Fruit fly (Drosophila melanogaster) whole organism, wandering third instar larva: ENCODE results near the gene CG42718.

Experiments used
- Abd-B ChIP-seq: fragments of >200 bp; optimal IDR thresholded peaks from 2 replicates; lab custom pipeline; 2017; ENCODE audit warnings: missing biosample characterization, missing genetic modification characterization
- CG9705 ChIP-seq: fragments of 200-800 bp; sonication (Bioruptor generic); optimal IDR thresholded peaks from 2 replicates; lab custom pipeline; 2018; ENCODE audit warnings: missing biosample characterization, mild to moderate bottlenecking, missing genetic modification characterization
- CrebA ChIP-seq: fragments of 200-800 bp; sonication (Bioruptor generic); optimal IDR thresholded peaks from 2 replicates; lab custom pipeline; 2016; ENCODE audit warnings: missing biosample characterization, mild to moderate bottlenecking, missing genetic modification characterization, borderline replicate concordance
- Dfd ChIP-seq: fragments of >200 bp; optimal IDR thresholded peaks from 2 replicates; lab custom pipeline; 2017; ENCODE audit warnings: missing biosample characterization, missing genetic modification characterization
- Dif ChIP-seq: fragments of 200-275, 200-300 bp; sonication (Bioruptor generic); optimal IDR thresholded peaks from 2 replicates; lab custom pipeline; 2018; ENCODE audit warnings: missing biosample characterization, missing genetic modification characterization; ENCODE audit not compliant: partially characterized antibody
- GATAd ChIP-seq: sonication (Bioruptor generic); optimal IDR thresholded peaks from 2 replicates; lab custom pipeline; 2016; ENCODE audit warnings: missing biosample characterization, missing genetic modification characterization
- HLH106 ChIP-seq: fragments of 200-800 bp; optimal IDR thresholded peaks from 3 replicates; lab custom pipeline; 2019; ENCODE audit warnings: missing biosample characterization, mild to moderate bottlenecking, missing genetic modification characterization, moderate library complexity
- Hnf4 ChIP-seq: fragments of 200-800 bp; sonication (Bioruptor generic); optimal IDR thresholded peaks from 2 replicates; lab custom pipeline; 2016; ENCODE audit warnings: missing biosample characterization, mild to moderate bottlenecking, missing genetic modification characterization
- Hr78 ChIP-seq: fragments of >200 bp; optimal IDR thresholded peaks from 2 replicates; lab custom pipeline; 2017; ENCODE audit warnings: missing biosample characterization, missing genetic modification characterization
- Hr83 ChIP-seq: fragments of 200-300 bp; sonication (Bioruptor generic); optimal IDR thresholded peaks from 2 replicates; lab custom pipeline; 2016; ENCODE audit warnings: missing biosample characterization, mild to moderate bottlenecking, missing genetic modification characterization, moderate library complexity; ENCODE audit not compliant: poor library complexity, severe bottlenecking
- Jra ChIP-seq: sonication (Bioruptor generic); optimal IDR thresholded peaks from 2 replicates; lab custom pipeline; 2016; ENCODE audit warnings: missing biosample characterization, missing genetic modification characterization
- Mio ChIP-seq: sonication (Bioruptor generic); optimal IDR thresholded peaks from 2 replicates; lab custom pipeline; 2016; ENCODE audit warnings: missing biosample characterization, missing genetic modification characterization
- Myc ChIP-seq: fragments of >200 bp; optimal IDR thresholded peaks from 2 replicates; lab custom pipeline; 2017
- N ChIP-seq: fragments of >200 bp; optimal IDR thresholded peaks from 2 replicates; lab custom pipeline; 2018; ENCODE audit warnings: missing biosample characterization, missing external identifiers, missing genetic modification characterization
- OdsH ChIP-seq: fragments of 200-800 bp; sonication (Bioruptor generic); optimal IDR thresholded peaks from 2 replicates; lab custom pipeline; 2016; ENCODE audit warnings: missing biosample characterization, mild to moderate bottlenecking, missing genetic modification characterization
- Sp1 ChIP-seq: fragments of 200-800 bp; sonication (Bioruptor generic); optimal IDR thresholded peaks from 3 replicates; lab custom pipeline; 2019; ENCODE audit warnings: missing biosample characterization, mild to moderate bottlenecking, missing genetic modification characterization, moderate library complexity
- Vsx2 ChIP-seq: fragments of 200-300, 225-300 bp; sonication (Bioruptor generic); optimal IDR thresholded peaks from 2 replicates; lab custom pipeline; 2018; ENCODE audit warnings: missing biosample characterization, missing genetic modification characterization; ENCODE audit not compliant: partially characterized antibody
- brk ChIP-seq: fragments of 200-800 bp; sonication (Bioruptor generic); optimal IDR thresholded peaks from 2 replicates; lab custom pipeline; 2016; ENCODE audit warnings: missing biosample characterization, mild to moderate bottlenecking, missing genetic modification characterization
- dl ChIP-seq, 2 experiments: fragments of 175-275, 200-275 bp in 1 of 2; fragments of 200-275 bp in 1 of 2; sonication (Bioruptor generic); optimal IDR thresholded peaks; lab custom pipeline; 2018; ENCODE audit warnings: mild to moderate bottlenecking in 2 of 2, missing biosample characterization in 2 of 2, missing genetic modification characterization in 2 of 2, moderate library complexity in 2 of 2; ENCODE audit not compliant: partially characterized antibody in 2 of 2, insufficient read depth in 1 of 2
- dmrt93B ChIP-seq: fragments of 200-800 bp; sonication (Bioruptor generic); optimal IDR thresholded peaks from 2 replicates; lab custom pipeline; 2018; ENCODE audit warnings: missing biosample characterization, mild to moderate bottlenecking, missing genetic modification characterization
- dsf ChIP-seq: sonication (Bioruptor generic); optimal IDR thresholded peaks from 2 replicates; lab custom pipeline; 2016; ENCODE audit warnings: missing biosample characterization, missing genetic modification characterization, borderline replicate concordance
- ey ChIP-seq: fragments of 200-800 bp; sonication (Bioruptor generic); optimal IDR thresholded peaks from 2 replicates; lab custom pipeline; 2016; ENCODE audit warnings: missing biosample characterization, missing genetic modification characterization
- foxo ChIP-seq, 2 experiments: fragments of 200-800 bp; sonication (Bioruptor generic); optimal IDR thresholded peaks; 2 replicates in 1 of 2; 3 replicates in 1 of 2; lab custom pipeline; 2016 to 2017; ENCODE audit warnings: missing biosample characterization in 2 of 2, missing genetic modification characterization in 2 of 2
- fru ChIP-seq: fragments of 200-800 bp; sonication (Bioruptor generic); optimal IDR thresholded peaks from 3 replicates; lab custom pipeline; 2016; ENCODE audit warnings: missing biosample characterization, mild to moderate bottlenecking, missing genetic modification characterization
- h ChIP-seq: fragments of 200-800 bp; sonication (Bioruptor generic); optimal IDR thresholded peaks from 3 replicates; lab custom pipeline; 2016; ENCODE audit warnings: missing biosample characterization, mild to moderate bottlenecking, missing genetic modification characterization
- jim ChIP-seq: fragments of 175-275, 200-325 bp; sonication (Bioruptor generic); optimal IDR thresholded peaks from 2 replicates; lab custom pipeline; 2016; ENCODE audit warnings: missing biosample characterization, mild to moderate bottlenecking, missing genetic modification characterization
- lola ChIP-seq: fragments of >200 bp; optimal IDR thresholded peaks from 2 replicates; lab custom pipeline; 2017; ENCODE audit warnings: missing biosample characterization, missing genetic modification characterization
- pan ChIP-seq: fragments of >200 bp; optimal IDR thresholded peaks from 2 replicates; lab custom pipeline; 2017
- sage ChIP-seq: fragments of 200-800 bp; sonication (Bioruptor generic); optimal IDR thresholded peaks from 2 replicates; lab custom pipeline; 2016; ENCODE audit warnings: missing biosample characterization, mild to moderate bottlenecking, missing genetic modification characterization
- sv ChIP-seq: fragments of 200-800 bp; sonication (Bioruptor generic); optimal IDR thresholded peaks from 3 replicates; lab custom pipeline; 2016; ENCODE audit warnings: missing biosample characterization, missing genetic modification characterization
- tai ChIP-seq: sonication (Bioruptor generic); optimal IDR thresholded peaks from 2 replicates; lab custom pipeline; 2016; ENCODE audit warnings: missing biosample characterization, missing genetic modification characterization
- woc ChIP-seq: sonication (Bioruptor generic); optimal IDR thresholded peaks from 2 replicates; lab custom pipeline; 2016; ENCODE audit warnings: missing biosample characterization, mild to moderate bottlenecking, missing genetic modification characterization

Gene CG42718

dm6 chr3L:16338703-16339102, 17.6 kb upstream of the CG42718 start, which contains the start of gene CG4998:
Gene CG4998 (plus strand): TSS chr3L:16339003.
- no peak for TF ChIP-seq N (GFP tag; lab: Kevin White, UChicago)
- TF ChIP-seq brk (GFP tag; lab: Kevin White, UChicago), result no peak
- TF ChIP-seq h (GFP tag; lab: Kevin White, UChicago), result no peak
- TF ChIP-seq HLH106 (tag; lab: Kevin White, UChicago), result no peak
- TF ChIP-seq Abd-B (GFP tag; lab: Kevin White, UChicago), result no peak
- TF ChIP-seq jim, result no peak
- TF ChIP-seq dsf, result no peak
- TF ChIP-seq Mio, result no peak
- TF ChIP-seq Sp1, result no peak
- no peak for TF ChIP-seq sv (GFP tag; lab: Kevin White, UChicago)

dm6 chr3L:16337739-16338138, 16.7 kb upstream of the CG42718 start:
- TF ChIP-seq Vsx2, result no peak
- TF ChIP-seq dsf, result no peak
- TF ChIP-seq ey, result no peak
- TF ChIP-seq dmrt93B (GFP tag; lab: Kevin White, UChicago), result no peak
- TF ChIP-seq Dfd, result no peak
- no peak for TF ChIP-seq Hr83
- TF ChIP-seq CG9705, result no peak
- TF ChIP-seq N (GFP tag; lab: Kevin White, UChicago), result no peak
- TF ChIP-seq CrebA (GFP tag; lab: Kevin White, UChicago), result no peak
- TF ChIP-seq GATAd (GFP tag; lab: Kevin White, UChicago), result no peak
- no peak for TF ChIP-seq dl (GFP tag; optimal IDR thresholded peaks at IDR 0.05; lab: Kevin White, UChicago; ENCODE audit: insufficient read depth in 1 of 2, partially characterized antibody in 2 of 2)
- TF ChIP-seq jim, result no peak
- no peak for TF ChIP-seq fru (GFP tag; lab: Kevin White, UChicago)

dm6 chr3L:16334876-16335275, 13.8 kb upstream of the CG42718 start:
- TF ChIP-seq N (GFP tag; lab: Kevin White, UChicago) (peak; percentile 79), foxo (GFP tag; optimal IDR thresholded peaks at IDR 0.05; lab: Kevin White, UChicago) (no peak), Myc (peak; percentile 80), Vsx2 (peak; percentile 58), Dif (GFP tag; lab: Kevin White, UChicago) (peak; percentile 39), Hnf4 (GFP tag; lab: Kevin White, UChicago) (no peak)
- TF ChIP-seq, all 38 proteins: peak for 4

- TF ChIP-seq Sp1 (no peak), pan (lab: Kevin White, UChicago) (no peak), sage (no peak), OdsH (no peak), Dfd (no peak), Hr78 (GFP tag; lab: Kevin White, UChicago) (no peak), HLH106 (tag; lab: Kevin White, UChicago) (no peak), tai (GFP tag; lab: Kevin White, UChicago) (no peak), GATAd (GFP tag; lab: Kevin White, UChicago) (no peak), Vsx2 (no peak)
Measured at dm6 chr3L:16333013-16333412, 11.9 kb upstream of the CG42718 start, which contains the start of gene CG13056. Gene CG13056 (plus strand): TSS chr3L:16333313.

- TF ChIP-seq lola (GFP tag; lab: Kevin White, UChicago), result no peak
- TF ChIP-seq Jra (GFP tag; lab: Kevin White, UChicago), result no peak
- no peak for TF ChIP-seq Hr78 (GFP tag; lab: Kevin White, UChicago)
- no peak for TF ChIP-seq sv (GFP tag; lab: Kevin White, UChicago)
- no peak for TF ChIP-seq ey
- no peak for TF ChIP-seq CrebA (GFP tag; lab: Kevin White, UChicago)
- TF ChIP-seq jim, result no peak
- no peak for TF ChIP-seq dsf
- no peak for TF ChIP-seq GATAd (GFP tag; lab: Kevin White, UChicago)
- no peak for TF ChIP-seq Hnf4 (GFP tag; lab: Kevin White, UChicago)
- TF ChIP-seq pan (lab: Kevin White, UChicago), result no peak
- no peak for TF ChIP-seq h (GFP tag; lab: Kevin White, UChicago)
- TF ChIP-seq woc (GFP tag; lab: Kevin White, UChicago), result no peak
- TF ChIP-seq dl (GFP tag; optimal IDR thresholded peaks at IDR 0.05; lab: Kevin White, UChicago; ENCODE audit: insufficient read depth in 1 of 2, partially characterized antibody in 2 of 2), result no peak
- TF ChIP-seq sage, result no peak
- no peak for TF ChIP-seq foxo (GFP tag; optimal IDR thresholded peaks at IDR 0.05; lab: Kevin White, UChicago)
- TF ChIP-seq, all 38 proteins: peak for 0
Measured at dm6 chr3L:16331633-16332032, 10.6 kb upstream of the CG42718 start, which contains the start of gene retinin. Gene retinin (plus strand): TSS chr3L:16331933.
